Worm (Caenorhabditis elegans) whole organism, young adult: Measurements from ENCODE around the gene Y110A2AL.5.

Source experiments
- B0261.1 ChIP-seq: sonication (generic microtip); optimal IDR thresholded peaks from 2 replicates; lab custom pipeline; 2016; ENCODE audit warnings: mild to moderate bottlenecking, missing genetic modification characterization, moderate library complexity, missing compliant biosample characterization
- C17E4.6 ChIP-seq: fragments of 200-800 bp; sonication (Bioruptor generic); IDR thresholded peaks from 2 replicates; pipeline ENCODE4 v1.3.6; 2022; ENCODE audit warnings: missing genetic modification reagents, missing genetic modification characterization, missing compliant biosample characterization
- F10E7.11 ChIP-seq: sonication (generic microtip); optimal IDR thresholded peaks from 2 replicates; lab custom pipeline; 2017; ENCODE audit warnings: mild to moderate bottlenecking, missing genetic modification characterization, moderate library complexity, missing compliant biosample characterization
- F37B4.10 ChIP-seq: fragments of 200-800 bp; sonication (Bioruptor generic); IDR thresholded peaks from 2 replicates; pipeline ENCODE4 v1.3.6; 2022; ENCODE audit warnings: missing genetic modification characterization, missing compliant biosample characterization
- T07F8.4 ChIP-seq: sonication (generic microtip); optimal IDR thresholded peaks from 2 replicates; lab custom pipeline; 2016; ENCODE audit warnings: mild to moderate bottlenecking, missing genetic modification characterization, moderate library complexity, missing compliant biosample characterization
- Y53F4B.3 ChIP-seq: fragments of 200-800 bp; sonication (Bioruptor generic); IDR thresholded peaks from 2 replicates; pipeline ENCODE4 v1.3.6; 2022; ENCODE audit warnings: missing genetic modification reagents, missing genetic modification characterization, missing compliant biosample characterization
- Y53G8AR.9 ChIP-seq: fragments of 200-800 bp; sonication (Bioruptor generic); conservative IDR thresholded peaks from 2 replicates; pipeline ENCODE4 v1.3.6; 2022; ENCODE audit warnings: missing genetic modification reagents, missing genetic modification characterization, missing compliant biosample characterization
- ZK185.1 ChIP-seq: sonication (generic microtip); optimal IDR thresholded peaks from 2 replicates; lab custom pipeline; 2016; ENCODE audit warnings: mild to moderate bottlenecking, missing genetic modification characterization, missing compliant biosample characterization; ENCODE audit not compliant: poor library complexity, severe bottlenecking
- aptf-2 ChIP-seq: fragments of 200-800 bp; sonication (Bioruptor generic); conservative IDR thresholded peaks from 2 replicates; pipeline ENCODE4 v1.3.6; 2022; ENCODE audit warnings: missing genetic modification reagents, missing genetic modification characterization, missing compliant biosample characterization
- aptf-3 ChIP-seq: fragments of 200-800 bp; sonication (Bioruptor generic); IDR thresholded peaks from 2 replicates; pipeline ENCODE4 v1.3.6; 2022; ENCODE audit warnings: missing genetic modification characterization, missing compliant biosample characterization
- athp-1 ChIP-seq: sonication (generic microtip); optimal IDR thresholded peaks from 2 replicates; lab custom pipeline; 2017; ENCODE audit warnings: mild to moderate bottlenecking, missing genetic modification characterization, missing compliant biosample characterization
- ceh-58 ChIP-seq: fragments of 200-800 bp; sonication (Bioruptor generic); IDR thresholded peaks from 2 replicates; pipeline ENCODE4 v1.3.6; 2022; ENCODE audit warnings: missing genetic modification characterization, missing compliant biosample characterization
- ceh-79 ChIP-seq: sonication (generic microtip); optimal IDR thresholded peaks from 2 replicates; lab custom pipeline; 2017; ENCODE audit warnings: mild to moderate bottlenecking, missing genetic modification characterization, missing compliant biosample characterization
- dox-1 ChIP-seq: fragments of 200-800 bp; sonication (Bioruptor generic); IDR thresholded peaks from 2 replicates; pipeline ENCODE4 v1.3.6; 2022; ENCODE audit warnings: missing genetic modification reagents, missing genetic modification characterization, missing compliant biosample characterization
- dpl-1 ChIP-seq: fragments of 150-350 bp; optimal IDR thresholded peaks from 2 replicates; lab custom pipeline; 2014; ENCODE audit warnings: missing biosample characterization, missing genetic modification reagents, missing genetic modification characterization
- egl-18 ChIP-seq: fragments of 200-800 bp; sonication (Bioruptor generic); IDR thresholded peaks from 2 replicates; pipeline ENCODE4 v1.3.6; 2022; ENCODE audit warnings: missing genetic modification reagents, missing genetic modification characterization, missing compliant biosample characterization
- egrh-3 ChIP-seq: fragments of 200-800 bp; sonication (Bioruptor generic); IDR thresholded peaks from 2 replicates; pipeline ENCODE4 v1.3.6; 2022; ENCODE audit warnings: missing genetic modification reagents, missing genetic modification characterization, missing compliant biosample characterization
- ekl-4 ChIP-seq: fragments of 200-800 bp; sonication (Bioruptor generic); IDR thresholded peaks from 2 replicates; pipeline ENCODE4 v1.3.6; 2022; ENCODE audit warnings: missing genetic modification reagents, missing genetic modification characterization, missing compliant biosample characterization
- fkh-3 ChIP-seq: sonication (generic microtip); optimal IDR thresholded peaks from 2 replicates; lab custom pipeline; 2016; ENCODE audit warnings: mild to moderate bottlenecking, missing genetic modification characterization, missing compliant biosample characterization
- him-1 ChIP-seq: sonication (generic microtip); optimal IDR thresholded peaks from 2 replicates; lab custom pipeline; 2016; ENCODE audit warnings: missing genotype, missing genetic modification reagents, missing genetic modification characterization, missing compliant biosample characterization
- hlh-12 ChIP-seq: sonication (generic microtip); optimal IDR thresholded peaks from 2 replicates; lab custom pipeline; 2016; ENCODE audit warnings: missing genetic modification characterization, missing compliant biosample characterization
- hlh-26 ChIP-seq: fragments of 200-800 bp; sonication (Bioruptor generic); conservative IDR thresholded peaks from 2 replicates; pipeline ENCODE4 v1.3.6; 2022; ENCODE audit warnings: missing genetic modification reagents, missing genetic modification characterization, missing compliant biosample characterization
- hmg-1.2 ChIP-seq: fragments of 200-800 bp; sonication (Bioruptor generic); IDR thresholded peaks from 2 replicates; pipeline ENCODE4 v1.3.6; 2022; ENCODE audit warnings: missing genetic modification reagents, missing genetic modification characterization, missing compliant biosample characterization
- hrde-1 ChIP-seq: sonication (generic microtip); optimal IDR thresholded peaks from 2 replicates; lab custom pipeline; 2016; ENCODE audit warnings: missing genetic modification characterization, mild to moderate bottlenecking, missing compliant biosample characterization, moderate library complexity, missing genotype, missing genetic modification reagents, borderline replicate concordance
- lin-35 ChIP-seq, 3 experiments: fragments of 150-350 bp in 2 of 3; sonication (generic microtip) in 1 of 3; optimal IDR thresholded peaks; 2 replicates each; lab custom pipeline; 2014 to 2018; ENCODE audit warnings: missing biosample characterization in 3 of 3, missing genetic modification characterization in 3 of 3, missing genetic modification reagents in 3 of 3
- lin-40 ChIP-seq: sonication (generic microtip); optimal IDR thresholded peaks from 2 replicates; lab custom pipeline; 2016; ENCODE audit warnings: missing genetic modification characterization, mild to moderate bottlenecking, missing compliant biosample characterization, missing genotype, missing genetic modification reagents
- lin-54 ChIP-seq: fragments of 200-800 bp; sonication (Bioruptor generic); optimal IDR thresholded peaks from 2 replicates; lab custom pipeline; 2018; ENCODE audit warnings: mild to moderate bottlenecking, missing genetic modification characterization, missing compliant biosample characterization
- lir-1 ChIP-seq: fragments of 200-800 bp; sonication (Bioruptor generic); conservative IDR thresholded peaks from 2 replicates; pipeline ENCODE4 v1.3.6; 2022; ENCODE audit warnings: missing genetic modification reagents, missing genetic modification characterization, missing compliant biosample characterization
- madf-10 ChIP-seq: sonication (generic microtip); optimal IDR thresholded peaks from 2 replicates; lab custom pipeline; 2016; ENCODE audit warnings: mild to moderate bottlenecking, missing genetic modification characterization, missing compliant biosample characterization
- madf-3 ChIP-seq: fragments of 200-800 bp; sonication (Bioruptor generic); IDR thresholded peaks from 2 replicates; pipeline ENCODE4 v1.3.6; 2022; ENCODE audit warnings: missing genetic modification reagents, missing genetic modification characterization, missing compliant biosample characterization
- madf-8 ChIP-seq: fragments of 200-800 bp; sonication (Bioruptor generic); conservative IDR thresholded peaks from 2 replicates; pipeline ENCODE4 v1.3.6; 2022; ENCODE audit warnings: missing genetic modification reagents, missing genetic modification characterization, missing compliant biosample characterization
- mel-28 ChIP-seq: sonication (generic microtip); optimal IDR thresholded peaks from 2 replicates; lab custom pipeline; 2016; ENCODE audit warnings: borderline replicate concordance, mild to moderate bottlenecking, missing genetic modification characterization, missing compliant biosample characterization
- mes-4 ChIP-seq: sonication (generic microtip); optimal IDR thresholded peaks from 2 replicates; lab custom pipeline; 2016; ENCODE audit warnings: missing genotype, missing genetic modification characterization, missing compliant biosample characterization
- nfya-1 ChIP-seq: sonication (generic microtip); optimal IDR thresholded peaks from 2 replicates; lab custom pipeline; 2017; ENCODE audit warnings: antibody characterized with exemption, missing compliant biosample characterization, missing genetic modification characterization, borderline replicate concordance; ENCODE audit not compliant: insufficient read depth
- nfya-2 ChIP-seq: fragments of 200-800 bp; sonication (Bioruptor generic); IDR thresholded peaks from 2 replicates; pipeline ENCODE4 v1.3.6; 2022; ENCODE audit warnings: missing genetic modification reagents, missing genetic modification characterization, missing compliant biosample characterization
- pbrm-1 ChIP-seq: fragments of 200-800 bp; sonication (Bioruptor generic); IDR thresholded peaks from 2 replicates; pipeline ENCODE4 v1.3.6; 2022; ENCODE audit warnings: missing genetic modification reagents, missing genetic modification characterization, missing compliant biosample characterization
- pha-4 ChIP-seq: fragments of 150-350 bp; sonication (generic microtip); optimal IDR thresholded peaks from 2 replicates; lab custom pipeline; 2014; ENCODE audit warnings: missing biosample characterization, missing genetic modification reagents, missing genetic modification characterization
- sdz-38 ChIP-seq: sonication (generic microtip); optimal IDR thresholded peaks from 2 replicates; lab custom pipeline; 2016; ENCODE audit warnings: missing genotype, missing genetic modification characterization, missing compliant biosample characterization
- snpc-4 ChIP-seq, 5 experiments: fragments of 150-350 bp in 1 of 5; sonication (generic microtip) in 4 of 5; optimal IDR thresholded peaks; 2 replicates each; lab custom pipeline; 2014 to 2018; ENCODE audit warnings: missing genetic modification characterization in 5 of 5, missing biosample characterization in 3 of 5, antibody characterized with exemption in 2 of 5, mild to moderate bottlenecking in 2 of 5, missing compliant biosample characterization in 2 of 5, missing genotype in 2 of 5, moderate library complexity in 2 of 5, missing genetic modification reagents in 1 of 5
- tbx-9 ChIP-seq: sonication (generic microtip); optimal IDR thresholded peaks from 2 replicates; lab custom pipeline; 2016; ENCODE audit warnings: borderline replicate concordance, missing genetic modification characterization, inconsistent platforms, missing compliant biosample characterization
- xnd-1 ChIP-seq: sonication (generic microtip); optimal IDR thresholded peaks from 2 replicates; lab custom pipeline; 2016; ENCODE audit warnings: missing genotype, missing genetic modification reagents, missing genetic modification characterization, missing compliant biosample characterization
- ztf-18 ChIP-seq: sonication (generic microtip); optimal IDR thresholded peaks from 2 replicates; lab custom pipeline; 2016; ENCODE audit warnings: missing genotype, mild to moderate bottlenecking, missing genetic modification characterization, missing compliant biosample characterization
- ztf-25 ChIP-seq: fragments of 200-800 bp; sonication (Bioruptor generic); IDR thresholded peaks from 2 replicates; pipeline ENCODE4 v1.3.6; 2022; ENCODE audit warnings: missing genetic modification reagents, missing genetic modification characterization, missing compliant biosample characterization
- ztf-28 ChIP-seq: fragments of 200-800 bp; sonication (Bioruptor generic); IDR thresholded peaks from 2 replicates; pipeline ENCODE4 v1.3.6; 2022; ENCODE audit warnings: missing genetic modification reagents, missing genetic modification characterization, missing compliant biosample characterization
- ztf-3 ChIP-seq: fragments of 200-800 bp; sonication (Bioruptor generic); optimal IDR thresholded peaks from 2 replicates; lab custom pipeline; 2018; ENCODE audit warnings: mild to moderate bottlenecking, missing genetic modification characterization, missing compliant biosample characterization
- ztf-6 ChIP-seq: fragments of 200-800 bp; sonication (Bioruptor generic); IDR thresholded peaks from 2 replicates; pipeline ENCODE4 v1.3.6; 2022; ENCODE audit warnings: missing genetic modification reagents, missing genetic modification characterization, missing compliant biosample characterization

The Y110A2AL.5 gene

DNA sequence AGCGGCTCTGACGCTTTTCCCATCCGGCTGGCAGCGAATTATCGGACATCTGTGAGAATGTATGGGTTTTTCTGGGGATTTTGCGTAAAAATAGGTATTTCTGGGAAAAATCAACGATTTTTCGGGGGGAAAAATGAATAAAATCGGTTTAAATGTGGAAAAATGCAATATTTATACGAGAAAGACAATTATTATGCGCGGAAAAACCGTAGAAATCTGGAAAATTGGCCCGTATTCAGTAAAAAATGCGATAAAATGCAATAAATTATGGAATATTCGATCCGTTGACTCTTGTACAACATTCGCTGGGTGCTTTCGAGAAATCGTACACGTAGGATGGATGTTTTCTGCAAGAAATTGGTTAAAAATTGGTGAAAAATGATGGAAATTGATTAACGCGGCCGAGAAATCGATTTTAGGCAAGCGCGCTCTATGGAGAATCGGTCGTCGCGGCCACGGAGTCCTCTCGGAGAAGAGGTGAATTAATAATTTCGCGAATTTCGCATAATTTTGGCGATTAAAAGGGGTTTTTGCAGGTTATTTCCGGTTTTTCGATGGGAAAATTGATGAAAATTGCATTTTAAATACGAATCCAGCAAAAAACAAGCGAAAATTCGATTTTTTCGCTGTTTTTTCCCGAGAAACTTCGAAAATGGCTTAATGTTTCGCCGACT, 24.8 kb downstream of the Y110A2AL.5 start, which contains the start of gene pinn-1 (continued):
- no peak for TF ChIP-seq hrde-1 (tag; lab: Kevin White, UChicago)
- TF ChIP-seq hmg-1.2 (GFP tag; lab: Robert Waterston, UW): peak; percentile 58
- no peak for TF ChIP-seq F10E7.11 (tag; lab: Kevin White, UChicago)
- TF ChIP-seq ztf-18: peak; percentile 8
- TF ChIP-seq dox-1 (GFP tag; lab: Robert Waterston, UW): peak; percentile 94
- peak; percentile 92 for TF ChIP-seq pbrm-1 (GFP tag; lab: Robert Waterston, UW)
- TF ChIP-seq egl-18 (GFP tag; lab: Robert Waterston, UW): peak; percentile 50; the same call in 1 of the 2 replicates
- no peak for TF ChIP-seq sdz-38 (tag; lab: Kevin White, UChicago)
- TF ChIP-seq snpc-4 (GFP tag; optimal IDR thresholded peaks at IDR 0.05; lab: Kevin White, UChicago): no peak
- peak; percentile 29 to 76 (median 45) for TF ChIP-seq snpc-4 (tag; optimal IDR thresholded peaks at IDR 0.05; lab: Kevin White, UChicago)
- TF ChIP-seq hlh-12 (tag; lab: Kevin White, UChicago): no peak
- peak; percentile 81 for TF ChIP-seq lin-54 (GFP tag; lab: Kevin White, UChicago)
- TF ChIP-seq C17E4.6: 0 out of 2 replicates have a peak, but pooled peaks have one; percentile 37
- peak; percentile 75; the same call in 1 of the 2 replicates for TF ChIP-seq aptf-2 (GFP tag; lab: Robert Waterston, UW)
- no peak for TF ChIP-seq tbx-9 (tag; lab: Kevin White, UChicago)
- TF ChIP-seq ztf-3 (GFP tag; lab: Kevin White, UChicago): no peak
- peak; percentile 93 for TF ChIP-seq ztf-28
- no peak for TF ChIP-seq nfya-1 (tag; lab: Kevin White, UChicago)
- peak in 1 of 3 experiments; percentile 69 for TF ChIP-seq lin-35 (GFP tag; optimal IDR thresholded peaks at IDR 0.05; lab: Kevin White, UChicago)
- TF ChIP-seq aptf-3: no peak
- TF ChIP-seq ztf-25 (GFP tag; lab: Robert Waterston, UW): 0 out of 2 replicates have a peak, but pooled peaks have one; percentile 31
- TF ChIP-seq dpl-1 (GFP tag; lab: Kevin White, UChicago): peak; percentile 47
- TF ChIP-seq Y53F4B.3 (GFP tag; lab: Robert Waterston, UW): peak; percentile 10; the same call in 1 of the 2 replicates
- no peak for TF ChIP-seq mes-4
- TF ChIP-seq mel-28: peak; percentile 66
- TF ChIP-seq ceh-79: peak; percentile 59
- no peak for TF ChIP-seq hlh-26
- TF ChIP-seq madf-8 (GFP tag; lab: Robert Waterston, UW): peak; percentile 65
- TF ChIP-seq Y53G8AR.9 (GFP tag; lab: Robert Waterston, UW): peak; percentile 87
- TF ChIP-seq lin-40: peak; percentile 82
- no peak for TF ChIP-seq pha-4 (tag; lab: Kevin White, UChicago)
- TF ChIP-seq xnd-1 (tag; lab: Kevin White, UChicago): peak; percentile 37
- TF ChIP-seq ekl-4 (GFP tag; lab: Robert Waterston, UW): peak; percentile 68
- no peak for TF ChIP-seq nfya-2
- TF ChIP-seq madf-10: peak; percentile 69
- no peak for TF ChIP-seq ZK185.1
- TF ChIP-seq egrh-3: peak; percentile 52; the same call in 1 of the 2 replicates
- no peak for TF ChIP-seq T07F8.4 (tag; lab: Kevin White, UChicago)
- 0 out of 2 replicates have a peak, but pooled peaks have one; percentile 44 for TF ChIP-seq ztf-6 (GFP tag; lab: Robert Waterston, UW)
- TF ChIP-seq him-1 (tag; lab: Kevin White, UChicago): peak; percentile 76
- peak; percentile 95 for TF ChIP-seq athp-1 (tag; lab: Kevin White, UChicago)
- TF ChIP-seq lir-1 (GFP tag; lab: Robert Waterston, UW): no peak; the same call in 1 of the 2 replicates
- peak; percentile 85 for TF ChIP-seq madf-3 (GFP tag; lab: Robert Waterston, UW)
- TF ChIP-seq ceh-58 (GFP tag; lab: Robert Waterston, UW): no peak
- no peak for TF ChIP-seq fkh-3 (tag; lab: Kevin White, UChicago)
- TF ChIP-seq F37B4.10 (GFP tag; lab: Robert Waterston, UW): no peak
- TF ChIP-seq B0261.1 (tag; lab: Kevin White, UChicago): peak; percentile 21
